Fruit fly (Drosophila melanogaster): ENCODE results near the gene CG12091.

CG12091 gene

DNA sequence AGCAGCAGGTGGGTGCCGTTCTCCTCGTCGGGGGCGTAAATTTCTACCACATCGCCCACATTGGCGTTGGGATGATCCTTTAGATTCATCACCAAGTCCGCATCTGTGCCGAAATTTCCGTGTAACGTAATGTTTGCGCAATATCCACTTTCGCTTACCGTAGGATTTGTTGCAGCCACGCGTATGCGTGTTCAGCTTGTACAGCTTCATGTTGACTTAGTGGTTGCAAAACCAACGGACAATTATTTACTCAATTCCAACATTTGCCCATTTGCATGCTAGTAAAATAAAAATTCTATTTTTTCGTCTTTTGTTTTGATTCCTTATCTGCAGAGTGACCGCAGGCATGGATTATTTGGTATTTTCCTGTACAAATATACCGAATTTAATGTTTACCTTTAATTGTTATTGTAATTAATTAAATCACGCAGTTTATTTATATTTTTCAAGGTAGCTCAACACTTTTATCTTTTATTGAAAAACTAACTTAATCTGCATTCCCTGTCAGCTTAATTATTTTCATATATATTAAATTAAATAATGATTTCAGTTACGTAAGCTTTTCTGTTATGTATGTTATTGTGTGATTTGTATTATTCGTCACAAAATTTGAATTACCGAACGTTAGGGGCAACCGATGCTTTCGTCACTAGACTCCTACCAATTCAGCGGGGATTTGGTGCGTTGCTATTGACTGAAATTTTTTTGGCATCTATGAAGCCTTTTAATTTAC is 2.8 kb downstream of the CG12091 start, which contains the start of gene Iml1 (continued):
- TF ChIP-seq toy (GFP tag; IDR thresholded peaks at IDR 0.05) (0 out of 2 replicates have a peak, but pooled peaks have one; percentile 14), Spps (tag; optimal IDR thresholded peaks at IDR 0.05) (no peak), CG8089 (GFP tag; optimal IDR thresholded peaks at IDR 0.05) (no peak), CG34224 (GFP tag; IDR thresholded peaks at IDR 0.05; ENCODE audit: partially characterized antibody) (no peak), caup (GFP tag; optimal IDR thresholded peaks at IDR 0.05; ENCODE audit: severe bottlenecking) (no peak), CG10979 (tag; optimal IDR thresholded peaks at IDR 0.05) (peak; percentile 24), rib (GFP tag; IDR thresholded peaks at IDR 0.05) (no peak), CoRest (tag; optimal IDR thresholded peaks at IDR 0.05) (no peak), tio (GFP tag; optimal IDR thresholded peaks at IDR 0.05) (no peak), CG12769 (tag; optimal IDR thresholded peaks at IDR 0.05) (no peak), fd3F (GFP tag; optimal IDR thresholded peaks at IDR 0.05) (peak; percentile 39), Drgx (GFP tag; IDR thresholded peaks at IDR 0.05) (no peak), ssp (GFP tag; IDR thresholded peaks at IDR 0.05) (peak; percentile 37), vvl (GFP tag; IDR thresholded peaks at IDR 0.05) (peak; percentile 70), CG1233 (GFP tag; optimal IDR thresholded peaks at IDR 0.05) (no peak), gsb (GFP tag; IDR thresholded peaks at IDR 0.05) (no peak), CG7928 (GFP tag; optimal IDR thresholded peaks at IDR 0.05) (no peak), Dek (tag; optimal IDR thresholded peaks at IDR 0.05) (no peak), salm (tag; optimal IDR thresholded peaks at IDR 0.05) (no peak), h (optimal IDR thresholded peaks at IDR 0.05) (no peak), shn (GFP tag; optimal IDR thresholded peaks at IDR 0.05) (no peak), gt (GFP tag; IDR thresholded peaks at IDR 0.05) (no peak), Doc3 (GFP tag; IDR thresholded peaks at IDR 0.05; ENCODE audit: partially characterized antibody) (no peak), CG10147 (GFP tag; optimal IDR thresholded peaks at IDR 0.05) (no peak), MBD-R2 (GFP tag; IDR thresholded peaks at IDR 0.05) (peak; percentile 65; the same call in 1 of the 2 replicates), CG11560 (tag; IDR thresholded peaks at IDR 0.05) (peak; percentile 21; the same call in 1 of the 3 replicates), Ravus (GFP tag; IDR thresholded peaks at IDR 0.05) (no peak), Vsx1 (GFP tag; optimal IDR thresholded peaks at IDR 0.05) (no peak), ERR (GFP tag; optimal IDR thresholded peaks at IDR 0.05) (no peak), TFAM (GFP tag; optimal IDR thresholded peaks at IDR 0.05) (no peak), CG12236 (GFP tag; optimal IDR thresholded peaks at IDR 0.05) (no peak), ewg (GFP tag; optimal IDR thresholded peaks at IDR 0.05) (no peak), repo (GFP tag; optimal IDR thresholded peaks at IDR 0.05) (no peak), HmgZ (tag; optimal IDR thresholded peaks at IDR 0.05) (no peak), trem (tag; optimal IDR thresholded peaks at IDR 0.05) (peak; percentile 34), CG8924 (tag; optimal IDR thresholded peaks at IDR 0.05) (peak; percentile 60), CG14667 (GFP tag; IDR thresholded peaks at IDR 0.05) (peak; percentile 31; the same call in 1 of the 2 replicates), lov (optimal IDR thresholded peaks at IDR 0.05) (no peak), lov (GFP tag; IDR thresholded peaks at IDR 0.05) (no peak), CG3838 (GFP tag; optimal IDR thresholded peaks at IDR 0.05) (no peak), CG1602 (GFP tag; optimal IDR thresholded peaks at IDR 0.05) (peak; percentile 12), kah (GFP tag; optimal IDR thresholded peaks at IDR 0.05) (no peak), bigmax (GFP tag; optimal IDR thresholded peaks at IDR 0.05) (no peak), exex (tag; optimal IDR thresholded peaks at IDR 0.05) (peak; percentile 49), jigr1 (GFP tag; IDR thresholded peaks at IDR 0.05) (peak; percentile 44; the same call in 1 of the 3 replicates), CG7745 (tag; optimal IDR thresholded peaks at IDR 0.05) (peak; percentile 60), CG12744 (GFP tag; optimal IDR thresholded peaks at IDR 0.05) (no peak), Mrtf (GFP tag; IDR thresholded peaks at IDR 0.05) (no peak; the same call in 2 of the 3 replicates), CG30403 (GFP tag; optimal IDR thresholded peaks at IDR 0.05) (no peak), Mes4 (GFP tag; optimal IDR thresholded peaks at IDR 0.05) (no peak), corto (GFP tag; optimal IDR thresholded peaks at IDR 0.05) (no peak)
